Worm (Caenorhabditis elegans) whole organism, L3 larva: ENCODE data around the gene srj-5.

Source experiments
- aly-2 ChIP-seq: fragments of 150-350 bp; optimal IDR thresholded peaks from 2 replicates; lab custom pipeline; 2014; ENCODE audit warnings: missing biosample characterization, missing genetic modification characterization
- ama-1 ChIP-seq: fragments of 150-350 bp; optimal IDR thresholded peaks from 2 replicates; lab custom pipeline; 2018
- fkh-10 ChIP-seq: sonication (generic microtip); optimal IDR thresholded peaks from 2 replicates; lab custom pipeline; 2017; ENCODE audit warnings: missing biosample characterization, missing genetic modification reagents, missing genetic modification characterization
- mdl-1 ChIP-seq: fragments of 150-350 bp; optimal IDR thresholded peaks from 2 replicates; lab custom pipeline; 2014; ENCODE audit warnings: missing biosample characterization, missing genetic modification characterization
- nhr-25 ChIP-seq: sonication (generic microtip); optimal IDR thresholded peaks from 2 replicates; lab custom pipeline; 2017; ENCODE audit warnings: missing biosample characterization, missing genetic modification characterization
- snpc-4 ChIP-seq: fragments of 150-350 bp; optimal IDR thresholded peaks from 2 replicates; lab custom pipeline; 2014; ENCODE audit warnings: missing biosample characterization, missing genetic modification characterization

ce11 chrV:699489-700129 lies 46.8 kb upstream of the srj-5 start, which contains the start of the genes ugt-29 and srx-5:
- TF ChIP-seq nhr-25 (tag; lab: Kevin White, UChicago) (no peak), aly-2 (no peak), ama-1 (lab: Kevin White, UChicago) (no peak), mdl-1 (tag; lab: Kevin White, UChicago) (no peak), fkh-10 (GFP tag; lab: Kevin White, UChicago) (no peak), snpc-4 (tag; lab: Kevin White, UChicago) (no peak)
